Fruit fly (Drosophila melanogaster) whole organism, prepupa: ENCODE measurements around the gene Spn28Da.

Experiments
- Blimp-1 ChIP-seq: fragments of 200-800 bp; sonication (Bioruptor generic); optimal IDR thresholded peaks from 3 replicates; lab custom pipeline; 2017; ENCODE audit warnings: missing biosample characterization, missing genetic modification characterization, mild to moderate bottlenecking, moderate library complexity, missing genetic modification reagents
- CG10631 ChIP-seq: fragments of 200-800 bp; sonication (Bioruptor generic); optimal IDR thresholded peaks from 2 replicates; lab custom pipeline; 2016; ENCODE audit warnings: missing biosample characterization, missing genetic modification characterization
- CG10669 ChIP-seq: fragments of 200-800 bp; sonication (Bioruptor generic); optimal IDR thresholded peaks from 3 replicates; lab custom pipeline; 2018; ENCODE audit warnings: missing biosample characterization, mild to moderate bottlenecking, missing genetic modification characterization, moderate library complexity
- CG11294 ChIP-seq: fragments of 200-800 bp; sonication (Bioruptor generic); IDR thresholded peaks from 2 replicates; pipeline ENCODE4 v1.3.6; 2022; ENCODE audit warnings: missing biosample characterization, missing genetic modification characterization
- CG11902 ChIP-seq: fragments of 200-800 bp; sonication (Bioruptor generic); optimal IDR thresholded peaks from 3 replicates; lab custom pipeline; 2016; ENCODE audit warnings: missing biosample characterization, missing genetic modification characterization
- CG15336 ChIP-seq: fragments of 200-800 bp; sonication (Bioruptor generic); IDR thresholded peaks from 2 replicates; pipeline ENCODE4 v1.3.6; 2022; ENCODE audit warnings: missing biosample characterization, missing genetic modification characterization
- CG1621 ChIP-seq: fragments of 200-800 bp; sonication (Bioruptor generic); optimal IDR thresholded peaks from 3 replicates; lab custom pipeline; 2018; ENCODE audit warnings: missing biosample characterization, mild to moderate bottlenecking, missing genetic modification characterization
- CG16779 ChIP-seq: fragments of 200-800 bp; sonication (Bioruptor generic); optimal IDR thresholded peaks from 3 replicates; lab custom pipeline; 2017; ENCODE audit warnings: missing biosample characterization, mild to moderate bottlenecking, missing genetic modification characterization
- CG3032 ChIP-seq: fragments of 200-800 bp; optimal IDR thresholded peaks from 2 replicates; lab custom pipeline; 2019; ENCODE audit warnings: missing biosample characterization, mild to moderate bottlenecking, missing genetic modification characterization, moderate library complexity
- CG31627 ChIP-seq: fragments of 200-800 bp; sonication (Bioruptor generic); optimal IDR thresholded peaks from 3 replicates; lab custom pipeline; 2016; ENCODE audit warnings: missing biosample characterization, missing genetic modification characterization
- CG32006 ChIP-seq: fragments of 200-800 bp; sonication (Bioruptor generic); optimal IDR thresholded peaks from 3 replicates; lab custom pipeline; 2017; ENCODE audit warnings: missing biosample characterization, mild to moderate bottlenecking, missing genetic modification characterization
- CG34406 ChIP-seq: fragments of 200-800 bp; sonication (Bioruptor generic); optimal IDR thresholded peaks from 3 replicates; lab custom pipeline; 2016; ENCODE audit warnings: missing biosample characterization, missing genetic modification characterization
- CG3919 ChIP-seq: fragments of 200-800 bp; sonication (Bioruptor generic); optimal IDR thresholded peaks from 3 replicates; lab custom pipeline; 2016; ENCODE audit warnings: missing biosample characterization, missing genetic modification characterization
- CG4318 ChIP-seq: fragments of 200-800 bp; sonication (Bioruptor generic); optimal IDR thresholded peaks from 3 replicates; lab custom pipeline; 2017; ENCODE audit warnings: missing biosample characterization, mild to moderate bottlenecking, missing genetic modification characterization
- CG6163 ChIP-seq: fragments of 200-800 bp; sonication (Bioruptor generic); IDR thresholded peaks from 3 replicates; pipeline ENCODE4 v1.3.6; 2022; ENCODE audit warnings: missing biosample characterization, missing genetic modification characterization
- CG6276 ChIP-seq: fragments of 200-800 bp; sonication (Bioruptor generic); optimal IDR thresholded peaks from 2 replicates; lab custom pipeline; 2017; ENCODE audit warnings: missing biosample characterization, mild to moderate bottlenecking, missing genetic modification characterization
- CG6792 ChIP-seq: fragments of 200-800 bp; sonication (Bioruptor generic); optimal IDR thresholded peaks from 3 replicates; lab custom pipeline; 2016; ENCODE audit warnings: missing biosample characterization, missing genetic modification characterization
- CG6854 ChIP-seq: fragments of 200-800 bp; sonication (Bioruptor generic); optimal IDR thresholded peaks from 2 replicates; lab custom pipeline; 2017; ENCODE audit warnings: missing biosample characterization, mild to moderate bottlenecking, missing genetic modification characterization
- CG7368 ChIP-seq: fragments of 200-800 bp; sonication (Bioruptor generic); optimal IDR thresholded peaks from 3 replicates; lab custom pipeline; 2016; ENCODE audit warnings: missing biosample characterization, missing genetic modification characterization
- CG8119 ChIP-seq: fragments of 200-800 bp; sonication (Bioruptor generic); IDR thresholded peaks from 3 replicates; pipeline ENCODE4 v1.3.6; 2022; ENCODE audit warnings: missing biosample characterization, missing genetic modification characterization
- CG8632 ChIP-seq: fragments of 200-800 bp; sonication (Bioruptor generic); optimal IDR thresholded peaks from 3 replicates; lab custom pipeline; 2016; ENCODE audit warnings: missing biosample characterization, missing genetic modification characterization
- CG9139 ChIP-seq: fragments of 200-800 bp; sonication (Bioruptor generic); optimal IDR thresholded peaks from 3 replicates; lab custom pipeline; 2017; ENCODE audit warnings: missing biosample characterization, mild to moderate bottlenecking, missing genetic modification characterization
- Eip78C ChIP-seq: fragments of 200-800 bp; sonication (Bioruptor generic); peaks from one replicate; lab custom pipeline; 2016; ENCODE audit warnings: missing biosample characterization, missing genetic modification characterization
- Eip93F ChIP-seq: fragments of 200-800 bp; sonication (Bioruptor generic); optimal IDR thresholded peaks from 2 replicates; lab custom pipeline; 2016; ENCODE audit warnings: missing biosample characterization, mild to moderate bottlenecking, missing genetic modification characterization
- Ets21C ChIP-seq: fragments of 200-800 bp; sonication (Bioruptor generic); optimal IDR thresholded peaks from 3 replicates; lab custom pipeline; 2016; ENCODE audit warnings: missing biosample characterization, missing genetic modification characterization
- Ets96B ChIP-seq: fragments of 200-800 bp; optimal IDR thresholded peaks from 2 replicates; lab custom pipeline; 2019; ENCODE audit warnings: missing biosample characterization, mild to moderate bottlenecking, missing genetic modification characterization, moderate library complexity
- Gug ChIP-seq: fragments of 200-800 bp; sonication (Bioruptor generic); IDR thresholded peaks from 2 replicates; pipeline ENCODE4 v1.3.6; 2022; ENCODE audit warnings: missing biosample characterization, missing genetic modification characterization
- Hr38 ChIP-seq: sonication (Bioruptor generic); optimal IDR thresholded peaks from 2 replicates; lab custom pipeline; 2016; ENCODE audit warnings: missing biosample characterization, missing genetic modification characterization
- Hr39 ChIP-seq: fragments of 200-800 bp; sonication (Bioruptor generic); optimal IDR thresholded peaks from 2 replicates; lab custom pipeline; 2016; ENCODE audit warnings: missing biosample characterization, missing genetic modification characterization
- Hr4 ChIP-seq: fragments of 200-800 bp; sonication (Bioruptor generic); optimal IDR thresholded peaks from 3 replicates; lab custom pipeline; 2016; ENCODE audit warnings: missing biosample characterization, missing genetic modification characterization
- Lpt ChIP-seq: fragments of 200-800 bp; sonication (Bioruptor generic); optimal IDR thresholded peaks from 3 replicates; lab custom pipeline; 2016; ENCODE audit warnings: missing biosample characterization, missing genetic modification characterization
- OdsH ChIP-seq: fragments of 200-800 bp; sonication (Bioruptor generic); optimal IDR thresholded peaks from 3 replicates; lab custom pipeline; 2016; ENCODE audit warnings: missing biosample characterization, missing genetic modification characterization
- Smox ChIP-seq: fragments of 200-800 bp; sonication (Bioruptor generic); optimal IDR thresholded peaks from 3 replicates; lab custom pipeline; 2016; ENCODE audit warnings: missing biosample characterization, missing genetic modification characterization
- Sox102F ChIP-seq: fragments of 200-800 bp; sonication (Bioruptor generic); optimal IDR thresholded peaks from 2 replicates; lab custom pipeline; 2016; ENCODE audit warnings: missing biosample characterization, mild to moderate bottlenecking, missing genetic modification characterization
- Sox15 ChIP-seq: fragments of 200-800 bp; sonication (Bioruptor generic); optimal IDR thresholded peaks from 3 replicates; lab custom pipeline; 2016; ENCODE audit warnings: missing biosample characterization, missing genetic modification characterization
- achi ChIP-seq: fragments of 200-800 bp; sonication (Bioruptor generic); optimal IDR thresholded peaks from 3 replicates; lab custom pipeline; 2016; ENCODE audit warnings: missing biosample characterization, missing genetic modification characterization
- acj6 ChIP-seq: fragments of 200-800 bp; sonication (Bioruptor generic); optimal IDR thresholded peaks from 3 replicates; lab custom pipeline; 2016; ENCODE audit warnings: missing biosample characterization, missing genetic modification characterization
- cyc ChIP-seq: fragments of 200-800 bp; sonication (Bioruptor generic); optimal IDR thresholded peaks from 3 replicates; lab custom pipeline; 2016; ENCODE audit warnings: missing biosample characterization, missing genetic modification characterization
- dac ChIP-seq: fragments of 200-800 bp; sonication (Bioruptor generic); optimal IDR thresholded peaks from 2 replicates; lab custom pipeline; 2017; ENCODE audit warnings: missing biosample characterization, mild to moderate bottlenecking, missing genetic modification characterization
- dsx ChIP-seq: fragments of 200-800 bp; optimal IDR thresholded peaks from 3 replicates; lab custom pipeline; 2019; ENCODE audit warnings: missing biosample characterization, mild to moderate bottlenecking, missing genetic modification characterization, moderate library complexity; ENCODE audit not compliant: poor library complexity, severe bottlenecking
- eg ChIP-seq: fragments of 200-800 bp; sonication (Bioruptor generic); IDR thresholded peaks from 3 replicates; pipeline ENCODE4 v1.3.6; 2022; ENCODE audit warnings: missing biosample characterization, missing genetic modification characterization
- esn ChIP-seq: fragments of 200-800 bp; sonication (Bioruptor generic); optimal IDR thresholded peaks from 2 replicates; lab custom pipeline; 2016; ENCODE audit warnings: missing biosample characterization, mild to moderate bottlenecking, missing genetic modification characterization, moderate library complexity
- fd85E ChIP-seq: fragments of 200-800 bp; sonication (Bioruptor generic); optimal IDR thresholded peaks from 3 replicates; lab custom pipeline; 2016; ENCODE audit warnings: missing biosample characterization, missing genetic modification characterization
- lz ChIP-seq: fragments of 200-800 bp; sonication (Bioruptor generic); optimal IDR thresholded peaks from 3 replicates; lab custom pipeline; 2016; ENCODE audit warnings: missing biosample characterization, missing genetic modification characterization
- net ChIP-seq: fragments of 200-800 bp; sonication (Bioruptor generic); optimal IDR thresholded peaks from 3 replicates; lab custom pipeline; 2016; ENCODE audit warnings: missing biosample characterization, missing genetic modification characterization
- pdm3 ChIP-seq: fragments of 200-800 bp; sonication (Bioruptor generic); optimal IDR thresholded peaks from 3 replicates; lab custom pipeline; 2016; ENCODE audit warnings: missing biosample characterization, missing genetic modification characterization
- salr ChIP-seq, 2 experiments: fragments of 200-800 bp; sonication (Bioruptor generic); optimal IDR thresholded peaks; 3 replicates each; lab custom pipeline; 2016 to 2018; ENCODE audit warnings: missing biosample characterization in 2 of 2, missing genetic modification characterization in 2 of 2, mild to moderate bottlenecking in 1 of 2
- ss ChIP-seq, 2 experiments: fragments of 200-800 bp; sonication (Bioruptor generic); optimal IDR thresholded peaks; 2 replicates in 1 of 2; 3 replicates in 1 of 2; lab custom pipeline; 2017 to 2018; ENCODE audit warnings: mild to moderate bottlenecking in 2 of 2, missing biosample characterization in 2 of 2, missing genetic modification characterization in 2 of 2, moderate library complexity in 1 of 2
- topi ChIP-seq: fragments of 200-800 bp; sonication (Bioruptor generic); optimal IDR thresholded peaks from 3 replicates; lab custom pipeline; 2016; ENCODE audit warnings: missing biosample characterization, missing genetic modification characterization
- vri ChIP-seq: fragments of 200-800 bp; sonication (Bioruptor generic); optimal IDR thresholded peaks from 3 replicates; lab custom pipeline; 2016; ENCODE audit warnings: missing biosample characterization, mild to moderate bottlenecking, missing genetic modification characterization

Spn28Da gene

dm6 chr2L:7889029-7889428 lies at the start of gene Spn28Da:
Gene Spn28Da, minus strand, starts transcription at chr2L:7889129.
- TF ChIP-seq Hr4 (GFP tag; lab: Kevin White, UChicago): no peak
- TF ChIP-seq Ets21C: no peak
- no peak for TF ChIP-seq Eip93F (GFP tag; lab: Kevin White, UChicago)
- no peak for TF ChIP-seq CG4318 (GFP tag; lab: Kevin White, UChicago)
- TF ChIP-seq dac (GFP tag; lab: Kevin White, UChicago): no peak
- no peak for TF ChIP-seq cyc
- no peak for TF ChIP-seq Gug (GFP tag; lab: Robert Waterston, UW)

dm6 chr2L:7938488-7938887 lies 49.6 kb upstream of the Spn28Da start:
- TF ChIP-seq Hr39 (GFP tag; lab: Kevin White, UChicago) (no peak), Gug (GFP tag; lab: Robert Waterston, UW) (peak; percentile 54), CG32006 (peak; percentile 86), ss (GFP tag; optimal IDR thresholded peaks at IDR 0.05; lab: Kevin White, UChicago) (no peak), Lpt (GFP tag; lab: Kevin White, UChicago) (peak; percentile 29), topi (GFP tag; lab: Kevin White, UChicago) (no peak), CG6854 (GFP tag; lab: Kevin White, UChicago) (no peak), Sox15 (no peak), fd85E (GFP tag; lab: Kevin White, UChicago) (no peak), OdsH (GFP tag; lab: Kevin White, UChicago) (peak; percentile 21), cyc (no peak), dsx (GFP tag; lab: Kevin White, UChicago) (no peak), CG10669 (GFP tag; lab: Kevin White, UChicago) (no peak), Ets21C (no peak), CG6276 (GFP tag; lab: Kevin White, UChicago) (peak; percentile 68), Smox (GFP tag; lab: Kevin White, UChicago) (no peak), CG8119 (GFP tag; lab: Robert Waterston, UW) (peak; percentile 82), Sox102F (GFP tag; lab: Kevin White, UChicago) (no peak), CG11902 (GFP tag; lab: Kevin White, UChicago) (no peak), dac (GFP tag; lab: Kevin White, UChicago) (peak; percentile 44), CG7368 (no peak), CG6163 (GFP tag; lab: Robert Waterston, UW) (peak; percentile 54; the same call in 2 of the 3 replicates), pdm3 (GFP tag; lab: Kevin White, UChicago) (peak; percentile 21), CG34406 (GFP tag; lab: Kevin White, UChicago) (no peak), CG11294 (GFP tag; lab: Robert Waterston, UW) (peak; percentile 10; the same call in 1 of the 2 replicates), CG4318 (GFP tag; lab: Kevin White, UChicago) (peak; percentile 63), CG15336 (GFP tag; lab: Robert Waterston, UW) (peak; percentile 87), CG3919 (no peak), Hr4 (GFP tag; lab: Kevin White, UChicago) (peak; percentile 85), CG8632 (GFP tag; lab: Kevin White, UChicago) (no peak), Eip93F (GFP tag; lab: Kevin White, UChicago) (no peak), Eip78C (GFP tag; lab: Kevin White, UChicago) (peak; percentile 68), Ets96B (tag; lab: Kevin White, UChicago) (no peak), CG6792 (GFP tag; lab: Kevin White, UChicago) (no peak), Hr38 (GFP tag; lab: Kevin White, UChicago) (no peak), esn (GFP tag; lab: Kevin White, UChicago) (no peak), eg (GFP tag; lab: Robert Waterston, UW) (peak; percentile 61), CG10631 (GFP tag; lab: Kevin White, UChicago) (no peak), CG1621 (no peak), acj6 (GFP tag; lab: Kevin White, UChicago) (no peak), CG16779 (tag; lab: Kevin White, UChicago) (no peak), CG3032 (tag; lab: Kevin White, UChicago) (no peak), CG9139 (GFP tag; lab: Kevin White, UChicago) (no peak), salr (GFP tag; optimal IDR thresholded peaks at IDR 0.05; lab: Kevin White, UChicago) (peak in 1 of 2 experiments; percentile 16), CG31627 (no peak), achi (GFP tag; lab: Kevin White, UChicago) (peak; percentile 46), net (GFP tag; lab: Kevin White, UChicago) (peak; percentile 33), lz (GFP tag; lab: Kevin White, UChicago) (no peak), Blimp-1 (GFP tag; lab: Kevin White, UChicago) (no peak), vri (no peak)
